Worm (Caenorhabditis elegans): ENCODE results near the gene F28B12.6.

Gene F28B12.6

DNA sequence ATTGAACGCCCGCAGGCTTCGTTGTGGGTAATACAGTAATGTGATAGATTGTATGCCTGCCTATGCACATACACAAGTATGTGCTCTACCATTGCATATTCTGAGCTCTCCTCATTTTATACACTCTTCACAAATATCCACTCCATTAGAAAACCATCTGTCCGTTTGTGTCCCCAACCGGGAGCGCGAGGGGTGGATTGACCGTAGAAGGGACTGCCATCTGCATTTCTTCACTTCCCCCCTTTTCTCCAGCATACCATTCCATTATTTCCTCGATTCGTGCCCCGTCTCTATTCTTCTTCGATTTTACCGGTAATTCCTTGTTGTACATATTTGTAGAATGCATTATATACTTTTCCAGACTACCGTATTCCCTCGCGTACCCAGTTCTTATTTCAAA, 7.5 kb upstream of the F28B12.6 start:
- TF ChIP-seq nhr-12 (tag; optimal IDR thresholded peaks at IDR 0.05) (no peak), mml-1 (tag; optimal IDR thresholded peaks at IDR 0.05) (no peak), ceh-16 (tag; optimal IDR thresholded peaks at IDR 0.05) (no peak), ZK546.5 (tag; optimal IDR thresholded peaks at IDR 0.05) (no peak), tbx-2 (tag; optimal IDR thresholded peaks at IDR 0.05) (no peak), egl-27 (tag; optimal IDR thresholded peaks at IDR 0.05) (no peak), elt-3 (tag; optimal IDR thresholded peaks at IDR 0.05) (no peak), elt-1 (tag; optimal IDR thresholded peaks at IDR 0.05) (no peak), nhr-25 (tag; optimal IDR thresholded peaks at IDR 0.05) (no peak), lin-15B (tag; optimal IDR thresholded peaks at IDR 0.05) (no peak), jun-1 (tag; optimal IDR thresholded peaks at IDR 0.05) (no peak), zag-1 (tag; optimal IDR thresholded peaks at IDR 0.05) (no peak), ama-1 (optimal IDR thresholded peaks at IDR 0.05) (no peak), unc-39 (tag; optimal IDR thresholded peaks at IDR 0.05) (no peak), nhr-77 (tag; optimal IDR thresholded peaks at IDR 0.05) (no peak), sea-2 (GFP tag; optimal IDR thresholded peaks at IDR 0.05) (no peak)

DNA sequence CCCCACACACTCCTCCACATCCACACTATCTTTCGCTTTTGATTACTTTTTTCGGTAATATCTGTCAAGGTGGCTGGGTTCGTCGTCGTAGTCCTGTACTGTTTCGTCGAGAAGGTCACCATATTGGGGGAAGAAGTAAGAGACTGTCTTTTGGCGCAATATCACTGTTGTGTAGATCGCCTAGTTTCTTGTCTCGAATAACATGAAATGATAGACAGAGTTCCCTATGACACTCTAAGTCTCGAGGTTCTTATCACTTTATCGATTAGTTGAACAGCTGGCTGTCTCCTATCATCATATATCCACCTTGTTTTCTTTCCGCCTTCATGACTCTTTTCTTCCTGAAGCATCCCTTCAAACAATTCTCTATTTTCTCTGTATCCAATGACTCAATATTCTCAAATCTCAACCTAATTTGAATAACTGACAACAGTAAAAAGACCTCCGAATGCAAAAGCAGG, 6.7 kb upstream of the F28B12.6 start:
- TF ChIP-seq nhr-28 (tag; optimal IDR thresholded peaks at IDR 0.05), result no peak
- peak; percentile 21 for TF ChIP-seq nhr-25 (tag; optimal IDR thresholded peaks at IDR 0.05)
- TF ChIP-seq nhr-23 (tag; optimal IDR thresholded peaks at IDR 0.05), result peak; percentile 3
- peak; percentile 79 for TF ChIP-seq ceh-28 (tag; optimal IDR thresholded peaks at IDR 0.05)
- no peak for TF ChIP-seq pqm-1 (tag; optimal IDR thresholded peaks at IDR 0.05)
- TF ChIP-seq egl-5 (tag; optimal IDR thresholded peaks at IDR 0.05), result peak; percentile 9
- TF ChIP-seq nhr-43 (tag; optimal IDR thresholded peaks at IDR 0.05; ENCODE audit: poor library complexity, severe bottlenecking), result no peak
- TF ChIP-seq nhr-11 (tag; optimal IDR thresholded peaks at IDR 0.05), result no peak
- peak; percentile 0 for TF ChIP-seq nfya-1 (tag; optimal IDR thresholded peaks at IDR 0.05; ENCODE audit: insufficient read depth)

DNA sequence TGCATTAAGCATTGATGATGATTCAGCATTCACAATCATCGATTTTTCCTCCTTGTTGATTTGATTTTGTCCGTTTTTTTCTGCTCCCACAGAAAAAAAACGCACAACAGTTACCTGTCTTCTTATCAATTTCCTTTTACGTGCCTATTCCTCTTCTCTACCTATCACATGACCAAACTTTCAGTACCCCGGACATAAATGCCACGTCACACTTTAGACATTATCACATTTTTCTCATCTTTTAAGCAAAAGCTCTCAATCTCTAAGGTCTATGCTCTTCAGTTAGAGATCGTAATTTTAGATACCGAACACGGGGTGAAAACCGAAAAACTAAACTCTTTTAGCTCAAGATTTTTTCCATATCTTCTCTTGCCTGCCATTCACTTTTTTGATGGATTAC, 4.7 kb upstream of the F28B12.6 start:
- TF ChIP-seq jun-1 (tag; optimal IDR thresholded peaks at IDR 0.05) (peak; percentile 78), pqm-1 (tag; optimal IDR thresholded peaks at IDR 0.05) (peak; percentile 76), mml-1 (tag; optimal IDR thresholded peaks at IDR 0.05) (no peak), pha-4 (tag; optimal IDR thresholded peaks at IDR 0.05) (peak; percentile 28), daf-12 (tag; optimal IDR thresholded peaks at IDR 0.05) (no peak), elt-1 (tag; optimal IDR thresholded peaks at IDR 0.05) (peak; percentile 87), elt-3 (tag; optimal IDR thresholded peaks at IDR 0.05) (no peak), tbx-2 (tag; optimal IDR thresholded peaks at IDR 0.05) (no peak), elt-2 (tag; optimal IDR thresholded peaks at IDR 0.05) (peak; percentile 87), lsy-12 (tag; optimal IDR thresholded peaks at IDR 0.05) (no peak), egl-5 (tag; optimal IDR thresholded peaks at IDR 0.05) (no peak)

DNA sequence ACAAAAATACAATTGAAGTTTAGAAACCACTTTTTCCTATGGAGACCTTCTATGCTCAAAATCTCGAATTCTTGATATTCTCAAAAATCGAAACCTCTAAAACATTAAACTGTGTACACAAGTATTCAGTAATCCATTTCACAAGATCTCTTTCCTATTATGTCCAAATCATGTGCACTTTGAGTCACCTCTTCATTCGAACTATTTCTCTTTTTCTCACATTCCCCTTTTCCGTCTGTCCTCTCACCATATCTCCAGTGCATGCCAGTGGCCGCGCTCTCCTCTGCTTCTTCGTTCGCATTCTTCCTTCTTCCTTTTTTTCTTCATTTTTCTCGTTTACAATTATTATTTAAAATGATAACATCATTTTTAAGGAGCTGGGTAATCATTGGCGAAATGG, 1.9 kb downstream of the F28B12.6 start, which contains the start of gene F28B12.1:
Gene F28B12.1 (plus strand): TSS at position 335 of the 400 bp plus-strand sequence.
- no peak for TF ChIP-seq nhr-23 (tag; optimal IDR thresholded peaks at IDR 0.05)
- no peak for TF ChIP-seq egl-5 (tag; optimal IDR thresholded peaks at IDR 0.05)
- peak; percentile 5 for TF ChIP-seq fkh-10 (GFP tag; optimal IDR thresholded peaks at IDR 0.05)
- TF ChIP-seq nfya-1 (tag; optimal IDR thresholded peaks at IDR 0.05; ENCODE audit: insufficient read depth), result peak; percentile 49
- peak; percentile 37 for TF ChIP-seq hmg-11 (tag; optimal IDR thresholded peaks at IDR 0.05)

DNA sequence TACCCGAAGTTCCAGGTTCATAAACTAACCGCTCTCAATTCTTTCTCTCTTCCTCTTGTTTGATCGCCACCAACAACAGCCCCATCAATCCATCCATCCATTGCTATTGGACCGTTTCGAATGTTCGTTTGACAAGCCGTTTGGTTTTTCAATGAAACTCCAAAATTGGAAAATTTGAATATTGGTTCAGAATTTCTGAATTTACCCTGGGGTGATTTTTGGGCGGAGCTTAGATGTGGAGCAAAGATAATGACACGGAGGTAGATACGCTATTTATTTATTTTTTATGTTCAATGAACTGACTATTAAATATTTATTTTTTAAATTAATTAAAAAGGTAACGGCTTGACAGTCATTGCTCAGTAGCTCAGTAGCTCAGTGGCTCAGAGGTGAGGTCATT, 3.6 kb downstream of the F28B12.6 start, which contains the start of gene B0034.2:
Gene B0034.2 (minus strand): TSS at position 101 of the 400 bp plus-strand sequence.
- TF ChIP-seq lsy-12 (tag; optimal IDR thresholded peaks at IDR 0.05) (no peak), eor-1 (tag; optimal IDR thresholded peaks at IDR 0.05) (no peak), ztf-4 (tag; optimal IDR thresholded peaks at IDR 0.05) (no peak), nhr-76 (tag; optimal IDR thresholded peaks at IDR 0.05) (no peak), egl-5 (tag; optimal IDR thresholded peaks at IDR 0.05) (no peak), nhr-23 (tag; optimal IDR thresholded peaks at IDR 0.05) (no peak), lin-15B (tag; optimal IDR thresholded peaks at IDR 0.05) (no peak), ztf-11 (tag; optimal IDR thresholded peaks at IDR 0.05) (no peak), ZK546.5 (tag; optimal IDR thresholded peaks at IDR 0.05) (no peak), unc-39 (tag; optimal IDR thresholded peaks at IDR 0.05) (no peak), mdl-1 (tag; optimal IDR thresholded peaks at IDR 0.05) (no peak), daf-12 (tag; optimal IDR thresholded peaks at IDR 0.05) (no peak), nhr-43 (tag; optimal IDR thresholded peaks at IDR 0.05; ENCODE audit: poor library complexity, severe bottlenecking) (no peak), nhr-28 (tag; optimal IDR thresholded peaks at IDR 0.05) (no peak)
